Worm (Caenorhabditis elegans) whole organism, late embryonic: ENCODE data around the gene hlh-27.

Experiments
- F13H6.1 ChIP-seq: sonication (generic microtip); optimal IDR thresholded peaks from 2 replicates; lab custom pipeline; 2016; ENCODE audit warnings: missing genetic modification characterization, missing compliant biosample characterization
- ama-1 ChIP-seq: fragments of 150-350 bp; optimal IDR thresholded peaks from 2 replicates; lab custom pipeline; 2014
- ceh-18 ChIP-seq: sonication (generic microtip); optimal IDR thresholded peaks from 2 replicates; lab custom pipeline; 2016; ENCODE audit warnings: missing genetic modification characterization, missing compliant biosample characterization
- ceh-6 ChIP-seq: fragments of 200-800 bp; sonication (Bioruptor generic); optimal IDR thresholded peaks from 2 replicates; lab custom pipeline; 2018; ENCODE audit warnings: mild to moderate bottlenecking, missing genetic modification characterization, missing compliant biosample characterization
- hlh-6 ChIP-seq: sonication (generic microtip); optimal IDR thresholded peaks from 2 replicates; lab custom pipeline; 2016; ENCODE audit warnings: missing genotype, missing genetic modification characterization, missing compliant biosample characterization
- lim-6 ChIP-seq: sonication (generic microtip); optimal IDR thresholded peaks from 2 replicates; lab custom pipeline; 2016; ENCODE audit warnings: missing genetic modification characterization, missing compliant biosample characterization
- nhr-11 ChIP-seq: fragments of 150-350 bp; optimal IDR thresholded peaks from 2 replicates; lab custom pipeline; 2014; ENCODE audit warnings: missing biosample characterization, missing genetic modification characterization
- pag-3 ChIP-seq: sonication (generic microtip); optimal IDR thresholded peaks from 2 replicates; lab custom pipeline; 2016; ENCODE audit warnings: missing compliant biosample characterization, missing genetic modification characterization, borderline replicate concordance
- pax-1 ChIP-seq: fragments of 150-350 bp; optimal IDR thresholded peaks from 2 replicates; lab custom pipeline; 2014; ENCODE audit warnings: missing biosample characterization, missing genetic modification characterization
- pqm-1 ChIP-seq: sonication (generic microtip); optimal IDR thresholded peaks from 2 replicates; lab custom pipeline; 2016; ENCODE audit warnings: missing genetic modification characterization, missing compliant biosample characterization
- rnt-1 ChIP-seq: sonication (generic microtip); optimal IDR thresholded peaks from 2 replicates; lab custom pipeline; 2016; ENCODE audit warnings: missing genetic modification characterization, missing compliant biosample characterization
- sox-4 ChIP-seq: sonication (generic microtip); optimal IDR thresholded peaks from 2 replicates; lab custom pipeline; 2017; ENCODE audit warnings: mild to moderate bottlenecking, missing genetic modification characterization, inconsistent platforms, missing compliant biosample characterization
- ztf-16 ChIP-seq: sonication (generic microtip); optimal IDR thresholded peaks from 2 replicates; lab custom pipeline; 2017; ENCODE audit warnings: missing genetic modification characterization, missing compliant biosample characterization

ce11 chrII:5553531-5553930 is 13.5 kb upstream of the hlh-27 start:
- TF ChIP-seq pax-1 (tag; lab: Kevin White, UChicago): no peak
- TF ChIP-seq sox-4 (tag; lab: Kevin White, UChicago): no peak
- no peak for TF ChIP-seq pqm-1 (tag; lab: Kevin White, UChicago)
- no peak for TF ChIP-seq ama-1 (lab: Kevin White, UChicago)
- TF ChIP-seq nhr-11 (tag; lab: Kevin White, UChicago): no peak
- no peak for TF ChIP-seq ztf-16 (tag; lab: Kevin White, UChicago)
- no peak for TF ChIP-seq ceh-18 (tag; lab: Kevin White, UChicago)
- TF ChIP-seq rnt-1 (tag; lab: Kevin White, UChicago): no peak
- no peak for TF ChIP-seq hlh-6 (tag; lab: Kevin White, UChicago)
- TF ChIP-seq pag-3 (tag; lab: Kevin White, UChicago): no peak
- TF ChIP-seq F13H6.1 (tag; lab: Kevin White, UChicago): no peak
- no peak for TF ChIP-seq ceh-6 (GFP tag; lab: Kevin White, UChicago)
- TF ChIP-seq lim-6 (tag; lab: Kevin White, UChicago): no peak
